Worm (Caenorhabditis elegans) whole organism, L4/young adult: Measurements from ENCODE around the gene dmsr-4.
"Not testable (repeated sequence)": the region's sequence is repeated elsewhere in the genome, so short reads cannot be mapped to it uniquely, and the experiment has no call there.

Experiments
- W03F9.2 ChIP-seq: fragments of 150-350 bp; optimal IDR thresholded peaks from 2 replicates; lab custom pipeline; 2014; ENCODE audit warnings: missing biosample characterization, missing genetic modification characterization
- dao-5 ChIP-seq: sonication (generic microtip); optimal IDR thresholded peaks from 2 replicates; lab custom pipeline; 2016; ENCODE audit warnings: missing genotype, missing genetic modification characterization, moderate library complexity, missing compliant biosample characterization
- him-1 ChIP-seq: sonication (generic microtip); optimal IDR thresholded peaks from 2 replicates; lab custom pipeline; 2016; ENCODE audit warnings: missing genotype, missing genetic modification reagents, missing genetic modification characterization, missing compliant biosample characterization

dmsr-4 gene

ce11 chrII:323048-323776 is 33.7 kb downstream of the dmsr-4 start, which contains the start of gene K01A2.10:
K01A2.10 (minus strand) TSS chrII:323098.
- no peak for TF ChIP-seq dao-5 (tag; lab: Kevin White, UChicago)
- no peak for TF ChIP-seq him-1 (tag; lab: Kevin White, UChicago)
- no peak for TF ChIP-seq W03F9.2 (tag; lab: Kevin White, UChicago)

DNA sequence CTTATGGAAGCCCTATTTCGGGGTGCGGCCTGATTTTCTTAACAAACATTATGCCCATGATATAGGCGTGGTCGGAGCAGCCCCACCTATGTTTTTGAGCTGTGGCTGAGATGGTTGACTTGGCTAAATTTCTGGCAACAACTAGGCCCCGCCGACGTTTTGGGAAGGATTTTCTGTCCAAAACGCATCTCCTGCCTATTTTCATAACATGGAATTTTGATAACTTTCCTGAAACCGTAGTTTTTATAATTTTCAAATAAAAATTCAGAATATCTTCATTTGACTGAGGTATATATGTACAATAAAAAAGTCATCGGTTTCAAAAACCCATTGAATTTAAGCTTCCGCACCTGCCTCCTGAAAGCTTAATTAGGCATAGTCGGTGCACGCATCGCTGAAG is 35.7 kb downstream of the dmsr-4 start:
- TF ChIP-seq him-1 (tag; lab: Kevin White, UChicago), result no peak
- no peak for TF ChIP-seq W03F9.2 (tag; lab: Kevin White, UChicago)
- no peak for TF ChIP-seq dao-5 (tag; lab: Kevin White, UChicago)

DNA sequence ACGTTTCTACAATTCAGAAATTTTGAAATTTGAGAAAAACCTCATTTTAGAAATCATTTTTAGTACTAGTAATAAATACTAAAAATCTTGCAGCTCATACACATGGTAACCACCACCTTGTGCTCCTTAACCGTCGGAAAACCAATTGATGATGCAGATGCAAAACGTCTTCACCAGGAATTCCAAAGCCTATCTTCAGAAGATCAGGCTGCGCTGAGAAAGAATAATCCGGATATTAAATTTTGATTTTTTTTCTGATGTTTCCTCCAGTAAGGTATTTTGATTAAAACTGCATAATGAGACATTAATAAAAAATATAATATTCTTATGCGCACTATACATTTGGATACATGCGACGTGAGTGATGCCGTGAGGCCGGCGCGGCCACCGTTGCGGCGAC is 36.1 kb downstream of the dmsr-4 start:
- TF ChIP-seq W03F9.2 (tag; lab: Kevin White, UChicago) (no peak), him-1 (tag; lab: Kevin White, UChicago) (no peak), dao-5 (tag; lab: Kevin White, UChicago) (no peak)

- TF ChIP-seq him-1 (tag; lab: Kevin White, UChicago) (no peak), dao-5 (tag; lab: Kevin White, UChicago) (no peak)
Measured at ce11 chrII:319459-319858, 37.4 kb downstream of the dmsr-4 start, which contains the start of gene far-7. far-7 (plus strand) TSS chrII:319789.

ce11 chrII:313540-313939 is 43.3 kb downstream of the dmsr-4 start:
- TF ChIP-seq dao-5 (tag; lab: Kevin White, UChicago), result no peak

DNA sequence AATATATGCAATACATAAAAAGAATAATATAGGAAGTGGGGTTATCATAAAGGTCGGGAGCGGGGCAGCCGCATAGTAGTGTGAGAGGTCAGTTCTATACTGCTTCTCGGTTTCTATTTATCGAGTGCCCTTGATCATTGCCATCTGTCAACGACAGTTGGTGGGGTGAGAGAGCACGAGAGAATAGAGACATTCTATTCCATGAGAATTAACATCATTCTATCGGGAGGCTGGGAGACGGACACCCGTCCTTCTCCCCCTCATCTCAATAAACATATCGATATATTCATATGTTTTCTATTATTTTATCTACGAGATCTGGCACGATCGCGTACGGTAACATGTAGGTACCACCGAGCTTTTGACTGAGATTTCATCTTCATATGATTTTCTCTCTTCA is 44.8 kb downstream of the dmsr-4 start, which contains the start of gene mps-2:
Gene mps-2, minus strand, starts transcription at position 101 of the 400 bp plus-strand sequence.
- not testable (repeated sequence) for TF ChIP-seq dao-5, W03F9.2, him-1 (tag; lab: Kevin White, UChicago)

- no peak for TF ChIP-seq dao-5 (tag; lab: Kevin White, UChicago)
- TF ChIP-seq him-1 (tag; lab: Kevin White, UChicago), result no peak
- TF ChIP-seq W03F9.2 (tag; lab: Kevin White, UChicago), result no peak
Measured at ce11 chrII:307154-307553, 49.7 kb downstream of the dmsr-4 start, which contains the start of gene K01A2.4. K01A2.4 (plus strand) TSS chrII:307454.

- TF ChIP-seq him-1 (tag; lab: Kevin White, UChicago), result no peak
- TF ChIP-seq dao-5 (tag; lab: Kevin White, UChicago), result no peak
- TF ChIP-seq W03F9.2 (tag; lab: Kevin White, UChicago), result no peak
Measured at ce11 chrII:305645-306044, 51.2 kb downstream of the dmsr-4 start, which contains the start of gene col-69. col-69 (minus strand) TSS chrII:305745.

DNA sequence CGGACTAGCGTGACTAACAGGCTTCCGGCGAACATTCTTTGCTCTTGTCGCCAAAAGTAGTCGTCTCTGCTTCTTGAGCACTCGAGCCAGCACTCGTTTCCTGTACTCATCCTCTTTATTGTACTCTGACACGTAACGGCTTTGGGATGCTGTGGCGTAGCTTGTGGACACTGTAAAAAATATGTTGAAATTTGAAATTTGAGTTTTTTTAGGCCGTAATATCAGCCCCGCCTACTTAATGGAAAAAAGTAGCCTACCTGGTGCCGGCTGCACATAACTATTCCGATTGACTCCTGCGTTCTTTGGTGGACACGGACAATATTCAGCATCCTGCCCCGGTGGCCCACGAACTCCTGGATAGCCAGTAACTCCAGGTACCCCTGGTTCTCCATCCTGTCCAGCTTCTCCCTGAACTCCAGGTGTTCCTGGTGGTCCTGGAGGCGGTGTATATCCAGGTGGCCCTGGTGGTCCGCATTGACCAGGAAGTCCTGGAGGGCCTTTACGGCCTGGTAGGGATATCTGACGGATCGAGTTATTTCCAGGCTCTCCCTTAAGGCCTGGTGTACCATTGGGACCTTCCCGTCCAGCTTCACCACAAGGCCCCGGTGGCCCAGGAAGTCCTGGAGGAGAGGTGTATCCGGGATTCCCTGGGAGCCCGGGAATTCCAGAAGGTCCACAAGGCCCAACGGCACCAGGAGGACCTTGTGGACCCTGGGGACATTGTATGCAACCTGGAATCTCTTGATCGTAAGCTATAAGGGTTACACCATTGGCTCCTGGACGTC is 52.8 kb downstream of the dmsr-4 start:
- TF ChIP-seq dao-5 (tag; lab: Kevin White, UChicago) (no peak), W03F9.2 (tag; lab: Kevin White, UChicago) (no peak), him-1 (tag; lab: Kevin White, UChicago) (no peak)

DNA sequence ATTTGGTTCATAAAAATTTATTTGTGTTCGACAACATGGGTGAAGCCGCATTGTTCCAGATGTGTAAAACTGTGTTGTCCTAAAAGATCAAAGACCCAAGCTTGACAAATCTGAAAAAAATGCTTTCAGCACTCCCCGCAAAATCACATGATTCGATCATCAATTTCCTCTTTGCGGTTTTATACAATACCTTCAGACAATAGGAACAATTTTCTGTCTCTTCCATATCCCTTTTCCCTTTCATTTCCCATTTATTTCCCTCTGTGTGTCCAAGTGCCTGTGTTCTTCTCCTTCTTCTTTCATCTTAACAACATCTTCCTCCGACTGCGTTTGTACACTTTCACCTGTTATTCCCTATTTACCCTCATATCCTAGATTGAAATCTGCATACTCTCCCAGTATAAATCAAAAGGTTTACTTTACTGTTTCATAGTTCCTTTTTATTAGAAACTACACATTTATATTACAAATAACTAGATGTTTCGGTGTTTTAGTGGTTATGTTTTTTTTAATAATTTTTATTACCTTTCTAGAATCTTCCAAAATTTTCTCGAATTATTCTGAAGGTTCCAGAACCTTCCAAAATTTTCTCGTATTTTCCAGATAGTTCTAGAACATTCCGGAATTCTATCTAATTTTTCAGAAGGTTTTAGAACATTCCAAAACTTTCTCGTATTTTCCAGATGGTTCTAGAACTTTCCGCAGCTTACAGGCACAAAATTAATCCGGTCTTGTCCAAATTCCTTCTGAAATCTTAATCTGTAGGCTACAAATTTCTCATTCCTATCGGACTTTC is 55.7 kb downstream of the dmsr-4 start, which contains the start of gene K01A2.5:
Gene K01A2.5, plus strand, starts transcription at position 297 of the 796 bp plus-strand sequence.
- TF ChIP-seq him-1 (tag; lab: Kevin White, UChicago) (no peak), dao-5 (tag; lab: Kevin White, UChicago) (no peak), W03F9.2 (tag; lab: Kevin White, UChicago) (no peak)

ce11 chrII:299684-300083 is 57.2 kb downstream of the dmsr-4 start, which contains the start of gene K01A2.6:
K01A2.6 (plus strand) TSS chrII:299984.
- TF ChIP-seq him-1 (tag; lab: Kevin White, UChicago) (no peak), W03F9.2 (tag; lab: Kevin White, UChicago) (no peak), dao-5 (tag; lab: Kevin White, UChicago) (no peak)
